Worm (Caenorhabditis elegans): Measurements from ENCODE around the gene F46H5.2.

DNA sequence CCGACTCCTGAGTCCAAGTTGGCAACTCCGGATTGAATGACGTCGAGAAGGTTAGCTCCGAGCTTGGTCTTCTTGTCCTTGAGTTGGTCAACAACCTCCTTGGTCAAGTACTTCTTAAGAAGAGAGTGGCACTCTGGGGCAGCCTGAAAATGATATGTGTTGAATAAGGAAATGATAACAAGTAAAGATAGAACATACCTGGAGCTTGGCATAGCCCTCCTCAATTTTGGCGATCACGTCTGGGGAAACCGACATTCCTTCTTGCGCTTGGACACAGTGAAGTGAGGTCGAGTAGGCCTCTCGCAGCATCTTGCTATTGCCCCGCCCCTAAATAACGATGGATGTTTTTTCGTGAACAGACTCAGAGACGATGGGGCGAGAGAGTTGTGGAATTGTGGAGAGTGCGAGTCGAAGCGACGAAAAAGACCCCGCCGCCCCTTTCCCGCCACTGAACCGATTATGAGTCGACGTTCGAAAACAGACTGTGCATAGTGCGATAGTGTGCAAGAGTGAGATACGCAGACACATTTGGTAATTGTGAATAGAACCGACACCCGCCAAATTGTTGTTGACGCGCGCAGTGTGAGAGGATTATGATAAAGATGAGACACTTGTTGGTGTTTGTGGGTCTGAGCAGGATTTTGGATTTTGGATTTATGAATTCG, 33.2 kb upstream of the F46H5.2 start:
- TF ChIP-seq dao-5 (tag; optimal IDR thresholded peaks at IDR 0.05) (no peak), W03F9.2 (tag; optimal IDR thresholded peaks at IDR 0.05) (no peak)

Data from whole organism, L4/young adult.